Fruit fly (Drosophila melanogaster) whole organism, embryonic: Measurements from ENCODE around the gene L2HGDH.

Experiments used
- Antp ChIP-seq: fragments of 200-800 bp; sonication (Bioruptor generic); optimal IDR thresholded peaks from 3 replicates; lab custom pipeline; 2016; ENCODE audit warnings: missing biosample characterization, missing genetic modification characterization
- CG10209 ChIP-seq: fragments of 200-800 bp; sonication (Bioruptor generic); optimal IDR thresholded peaks from 3 replicates; lab custom pipeline; 2017; ENCODE audit warnings: missing biosample characterization, mild to moderate bottlenecking, missing genetic modification characterization, missing genetic modification reagents
- CG10565 ChIP-seq: fragments of 200-800 bp; sonication (Bioruptor generic); optimal IDR thresholded peaks from 3 replicates; lab custom pipeline; 2016; ENCODE audit warnings: missing biosample characterization, mild to moderate bottlenecking, missing genetic modification characterization
- CG11456 ChIP-seq: fragments of 200-800 bp; sonication (Bioruptor generic); IDR thresholded peaks from 3 replicates; pipeline ENCODE4 v1.3.6; 2022; ENCODE audit warnings: missing biosample characterization, missing genetic modification characterization
- CG11504 ChIP-seq: fragments of 200-800 bp; sonication (Bioruptor generic); optimal IDR thresholded peaks from 3 replicates; lab custom pipeline; 2019; ENCODE audit warnings: missing biosample characterization, mild to moderate bottlenecking, missing genetic modification characterization, moderate library complexity
- CG17612 ChIP-seq: fragments of 200-800 bp; sonication (Bioruptor generic); IDR thresholded peaks from 2 replicates; pipeline ENCODE4 v1.3.6; 2022; ENCODE audit warnings: missing biosample characterization, missing genetic modification characterization
- CG2120 ChIP-seq: fragments of 200-800 bp; sonication (Bioruptor generic); optimal IDR thresholded peaks from 3 replicates; lab custom pipeline; 2016; ENCODE audit warnings: missing biosample characterization, missing genetic modification characterization
- CG31441 ChIP-seq: fragments of 200-800 bp; sonication (Bioruptor generic); IDR thresholded peaks from 2 replicates; pipeline ENCODE4 v1.3.6; 2022; ENCODE audit warnings: missing biosample characterization, missing genetic modification characterization
- CG3847 ChIP-seq: fragments of 200-800 bp; sonication (Bioruptor generic); IDR thresholded peaks from 2 replicates; pipeline ENCODE4 v1.3.6; 2022; ENCODE audit warnings: missing biosample characterization, missing genetic modification characterization
- CG42726 ChIP-seq: fragments of 200-800 bp; sonication (Bioruptor generic); IDR thresholded peaks from 2 replicates; pipeline ENCODE4 v1.3.6; 2022; ENCODE audit warnings: missing biosample characterization, missing genetic modification characterization; ENCODE audit not compliant: partially characterized antibody
- CG4328 ChIP-seq: fragments of 200-800 bp; sonication (Bioruptor generic); optimal IDR thresholded peaks from 3 replicates; lab custom pipeline; 2017; ENCODE audit warnings: missing biosample characterization, missing genetic modification reagents, missing genetic modification characterization
- CG6791 ChIP-seq: fragments of 200-800 bp; sonication (Bioruptor generic); IDR thresholded peaks from 3 replicates; pipeline ENCODE4 v1.3.6; 2022; ENCODE audit warnings: missing biosample characterization, missing genetic modification characterization; ENCODE audit not compliant: partially characterized antibody
- CG8089 ChIP-seq: fragments of 200-800 bp; sonication (Bioruptor generic); optimal IDR thresholded peaks from 3 replicates; lab custom pipeline; 2016; ENCODE audit warnings: missing biosample characterization, missing genetic modification characterization
- Dref ChIP-seq: fragments of 200-800 bp; sonication (Bioruptor generic); IDR thresholded peaks from 2 replicates; pipeline ENCODE4 v1.3.6; 2022; ENCODE audit warnings: missing biosample characterization, missing genetic modification characterization
- ERR ChIP-seq: fragments of 200-800 bp; sonication (Bioruptor generic); optimal IDR thresholded peaks from 2 replicates; lab custom pipeline; 2016; ENCODE audit warnings: missing biosample characterization, missing genetic modification characterization
- Hmr ChIP-seq: fragments of 200-800 bp; sonication (Bioruptor generic); optimal IDR thresholded peaks from 3 replicates; lab custom pipeline; 2017; ENCODE audit warnings: mild to moderate bottlenecking, missing biosample characterization, missing genetic modification reagents, missing genetic modification characterization
- Lhr ChIP-seq: fragments of 200-800 bp; sonication (Bioruptor generic); optimal IDR thresholded peaks from 3 replicates; lab custom pipeline; 2017; ENCODE audit warnings: mild to moderate bottlenecking, missing biosample characterization, missing genetic modification reagents, missing genetic modification characterization
- Opbp ChIP-seq: fragments of 200-800 bp; sonication (Bioruptor generic); IDR thresholded peaks from 3 replicates; pipeline ENCODE4 v1.3.6; 2022; ENCODE audit warnings: missing biosample characterization, missing genetic modification characterization; ENCODE audit not compliant: partially characterized antibody
- Spps ChIP-seq: fragments of 200-800 bp; sonication (Bioruptor generic); optimal IDR thresholded peaks from 2 replicates; lab custom pipeline; 2018; ENCODE audit warnings: missing biosample characterization, mild to moderate bottlenecking, missing genetic modification characterization
- amos ChIP-seq: fragments of 200-800 bp; sonication (Bioruptor generic); IDR thresholded peaks from 2 replicates; pipeline ENCODE4 v1.3.6; 2022; ENCODE audit warnings: missing biosample characterization, missing genetic modification characterization; ENCODE audit not compliant: partially characterized antibody
- corto ChIP-seq: fragments of 200-800 bp; sonication (Bioruptor generic); optimal IDR thresholded peaks from 2 replicates; lab custom pipeline; 2016; ENCODE audit warnings: missing biosample characterization, mild to moderate bottlenecking, missing genetic modification characterization, moderate library complexity
- crol ChIP-seq: fragments of 200-800 bp; sonication (Bioruptor generic); IDR thresholded peaks from 2 replicates; pipeline ENCODE4 v1.3.6; 2022; ENCODE audit warnings: missing biosample characterization, missing genetic modification characterization
- ewg ChIP-seq: fragments of 200-800 bp; sonication (Bioruptor generic); optimal IDR thresholded peaks from 3 replicates; lab custom pipeline; 2017; ENCODE audit warnings: mild to moderate bottlenecking, missing biosample characterization, missing genetic modification reagents, missing genetic modification characterization
- hb ChIP-seq: fragments of 200-800 bp; sonication (Bioruptor generic); IDR thresholded peaks from 3 replicates; pipeline ENCODE4 v1.3.6; 2022; ENCODE audit warnings: missing biosample characterization, missing genetic modification characterization; ENCODE audit not compliant: partially characterized antibody
- jing ChIP-seq: fragments of 200-800 bp; sonication (Bioruptor generic); optimal IDR thresholded peaks from 2 replicates; lab custom pipeline; 2018; ENCODE audit warnings: missing biosample characterization, mild to moderate bottlenecking, missing genetic modification characterization
- lola ChIP-seq, 3 experiments: fragments of >200 bp in 2 of 3; fragments of 200-800 bp in 1 of 3; sonication (Bioruptor generic) in 1 of 3; optimal IDR thresholded peaks; 2 replicates each; lab custom pipeline; 2017 to 2019; ENCODE audit warnings: missing biosample characterization in 3 of 3, missing genetic modification characterization in 3 of 3, mild to moderate bottlenecking in 1 of 3, moderate library complexity in 1 of 3
- mld ChIP-seq: fragments of 200-800 bp; sonication (Bioruptor generic); IDR thresholded peaks from 3 replicates; pipeline ENCODE4 v1.3.6; 2022; ENCODE audit warnings: missing biosample characterization, missing genetic modification characterization; ENCODE audit not compliant: partially characterized antibody
- odd ChIP-seq: fragments of 200-800 bp; sonication (Bioruptor generic); optimal IDR thresholded peaks from 2 replicates; lab custom pipeline; 2017; ENCODE audit warnings: missing biosample characterization, mild to moderate bottlenecking, missing genetic modification characterization
- row ChIP-seq: fragments of 200-800 bp; sonication (Bioruptor generic); IDR thresholded peaks from 3 replicates; pipeline ENCODE4 v1.3.6; 2022; ENCODE audit warnings: missing biosample characterization, missing genetic modification characterization
- shn ChIP-seq: fragments of 200-800 bp; sonication (Bioruptor generic); optimal IDR thresholded peaks from 3 replicates; lab custom pipeline; 2016; ENCODE audit warnings: missing biosample characterization, missing genetic modification characterization
- stc ChIP-seq: fragments of 200-800 bp; sonication (Bioruptor generic); IDR thresholded peaks from 2 replicates; pipeline ENCODE4 v1.3.6; 2022; ENCODE audit warnings: missing biosample characterization, missing genetic modification characterization
- tll ChIP-seq, 2 experiments: fragments of 200-800 bp in 1 of 2; fragments of >200 bp in 1 of 2; sonication (Bioruptor generic) in 1 of 2; optimal IDR thresholded peaks; 2 replicates each; lab custom pipeline; 2017 to 2019; ENCODE audit warnings: missing biosample characterization in 2 of 2, missing genetic modification characterization in 2 of 2, mild to moderate bottlenecking in 1 of 2, moderate library complexity in 1 of 2
- unpg ChIP-seq: fragments of 200-800 bp; sonication (Bioruptor generic); optimal IDR thresholded peaks from 3 replicates; lab custom pipeline; 2018; ENCODE audit warnings: missing biosample characterization, mild to moderate bottlenecking, missing genetic modification characterization, moderate library complexity
- zf30C ChIP-seq: fragments of 200-800 bp; sonication (Bioruptor generic); optimal IDR thresholded peaks from 3 replicates; lab custom pipeline; 2018; ENCODE audit warnings: missing biosample characterization, mild to moderate bottlenecking, missing genetic modification characterization

The L2HGDH gene

DNA sequence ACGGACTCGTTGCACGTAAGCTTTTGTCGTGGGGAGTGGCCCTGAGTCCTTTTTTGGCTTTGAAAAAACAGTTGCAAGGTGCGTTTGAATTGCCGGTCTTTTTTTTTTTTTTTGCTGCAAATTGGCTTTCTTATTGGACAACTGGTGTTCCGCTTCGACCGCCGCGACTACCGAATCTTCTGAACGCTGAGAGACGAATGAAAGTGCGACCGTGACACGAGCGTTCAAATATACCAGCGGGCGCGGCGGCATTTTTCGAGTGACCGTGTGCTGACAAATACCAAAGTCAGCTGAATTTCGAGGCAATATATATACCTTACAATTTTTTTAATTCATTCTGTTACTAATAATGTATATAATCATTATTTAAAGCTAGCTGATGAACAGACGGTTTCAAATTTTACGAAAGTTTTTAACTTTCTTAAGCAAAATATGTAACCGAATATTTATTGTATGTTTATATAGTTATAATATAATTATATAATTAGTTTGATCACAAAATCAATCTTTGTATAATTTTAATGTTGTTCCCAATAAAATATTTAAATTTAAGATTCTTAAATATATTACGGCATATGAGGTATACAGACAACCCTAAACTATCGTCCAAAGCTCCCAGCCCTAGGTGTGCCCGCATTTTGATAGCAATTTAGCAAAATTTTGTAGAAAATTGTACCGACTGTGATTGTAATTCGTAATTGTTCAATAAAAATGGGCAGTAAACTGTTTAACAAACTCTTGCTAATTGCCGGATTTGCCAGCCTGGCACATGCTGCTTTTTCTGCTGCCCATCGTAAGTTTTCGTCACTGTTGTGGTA is 13.0 kb upstream of the L2HGDH start, which contains the start of the genes Swip-1 and EMC5 (continued):
- TF ChIP-seq CG6791 (GFP tag; lab: Robert Waterston, UW): peak; percentile 58; the same call in 2 of the 3 replicates
- TF ChIP-seq CG2120: peak; percentile 54
- peak; percentile 83 for TF ChIP-seq CG31441 (GFP tag; lab: Robert Waterston, UW)
- TF ChIP-seq CG42726 (GFP tag; lab: Robert Waterston, UW): peak; percentile 72
- TF ChIP-seq corto (GFP tag; lab: Kevin White, UChicago): no peak
- TF ChIP-seq CG10565 (GFP tag; lab: Kevin White, UChicago): no peak
- peak; percentile 58 for TF ChIP-seq Hmr (GFP tag; lab: Kevin White, UChicago)
- TF ChIP-seq unpg (GFP tag; lab: Kevin White, UChicago): peak; percentile 49
- TF ChIP-seq CG17612 (GFP tag; lab: Robert Waterston, UW): 0 out of 2 replicates have a peak, but pooled peaks have one; percentile 31
- no peak for TF ChIP-seq zf30C
- TF ChIP-seq Spps (tag; lab: Kevin White, UChicago): no peak
- peak; percentile 70 for TF ChIP-seq CG3847 (GFP tag; lab: Robert Waterston, UW)
- TF ChIP-seq CG4328 (GFP tag; lab: Kevin White, UChicago): peak; percentile 60
- no peak for TF ChIP-seq ERR
- peak; percentile 63 for TF ChIP-seq CG10209 (GFP tag; lab: Kevin White, UChicago)
- peak; percentile 80 for TF ChIP-seq CG11456 (GFP tag; lab: Robert Waterston, UW)
- no peak for TF ChIP-seq Antp
- TF ChIP-seq Dref (GFP tag; lab: Robert Waterston, UW): no peak
- peak; percentile 75 for TF ChIP-seq CG11504 (tag; lab: Kevin White, UChicago)
- no peak for TF ChIP-seq shn (GFP tag; lab: Kevin White, UChicago)
- TF ChIP-seq tll (GFP tag; optimal IDR thresholded peaks at IDR 0.05; lab: Kevin White, UChicago): no peak
- no peak for TF ChIP-seq stc (GFP tag; lab: Robert Waterston, UW)
- peak; percentile 16 for TF ChIP-seq ewg (GFP tag; lab: Kevin White, UChicago)
- no peak for TF ChIP-seq jing
- TF ChIP-seq lola (GFP tag; optimal IDR thresholded peaks at IDR 0.05; lab: Kevin White, UChicago): peak in 1 of 3 experiments; percentile 72
- TF ChIP-seq amos (GFP tag; lab: Robert Waterston, UW): peak; percentile 62
- TF ChIP-seq hb (GFP tag; lab: Robert Waterston, UW): peak; percentile 42; the same call in 1 of the 3 replicates
- peak; percentile 1 for TF ChIP-seq Lhr (GFP tag; lab: Kevin White, UChicago)
- TF ChIP-seq mld (GFP tag; lab: Robert Waterston, UW): no peak

DNA sequence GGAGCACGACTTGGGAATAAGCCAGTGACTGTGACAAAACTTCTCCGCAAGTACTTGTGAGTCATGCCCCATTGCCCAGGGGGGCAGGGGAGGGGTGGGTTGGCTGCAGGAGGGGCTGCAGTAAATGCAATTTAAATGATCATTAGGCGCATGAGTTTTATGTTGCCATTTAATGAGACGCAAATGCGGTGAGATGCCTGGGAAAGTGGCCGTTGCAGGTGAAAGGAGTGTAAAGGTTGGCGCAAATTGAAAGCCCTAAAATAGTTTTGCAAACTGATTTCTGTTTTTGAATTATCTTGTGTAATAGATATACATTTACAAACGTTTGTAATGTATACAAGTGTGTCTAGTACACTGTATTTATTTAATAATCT is 11.9 kb upstream of the L2HGDH start:
- TF ChIP-seq row (GFP tag; lab: Robert Waterston, UW) (no peak), crol (GFP tag; lab: Robert Waterston, UW) (peak; percentile 30; the same call in 1 of the 2 replicates), CG8089 (GFP tag; lab: Kevin White, UChicago) (no peak), Opbp (GFP tag; lab: Robert Waterston, UW) (0 out of 3 replicates have a peak, but pooled peaks have one; percentile 7), odd (GFP tag; lab: Kevin White, UChicago) (no peak)
